Worm (Caenorhabditis elegans) whole organism, late embryonic: Measurements from ENCODE around the gene vrp-1.

Experiments
- C08G9.2 ChIP-seq: sonication (generic microtip); optimal IDR thresholded peaks from 2 replicates; lab custom pipeline; 2016; ENCODE audit warnings: mild to moderate bottlenecking, missing genetic modification characterization, moderate library complexity, missing compliant biosample characterization
- C38D4.7 ChIP-seq: fragments of 200-800 bp; sonication (Bioruptor generic); optimal IDR thresholded peaks from 2 replicates; lab custom pipeline; 2018; ENCODE audit warnings: mild to moderate bottlenecking, missing genetic modification characterization, moderate library complexity, missing compliant biosample characterization
- K02D7.2 ChIP-seq: sonication (generic microtip); optimal IDR thresholded peaks from 2 replicates; lab custom pipeline; 2017; ENCODE audit warnings: mild to moderate bottlenecking, missing genetic modification characterization, missing compliant biosample characterization
- K09A11.1 ChIP-seq: sonication (generic microtip); optimal IDR thresholded peaks from 2 replicates; lab custom pipeline; 2017; ENCODE audit warnings: antibody characterized with exemption, mild to moderate bottlenecking, missing genetic modification characterization, missing compliant biosample characterization; ENCODE audit not compliant: insufficient read depth
- T23F11.4 ChIP-seq: fragments of 200-800 bp; sonication (Bioruptor generic); optimal IDR thresholded peaks from 2 replicates; lab custom pipeline; 2018; ENCODE audit warnings: mild to moderate bottlenecking, missing genetic modification characterization, missing compliant biosample characterization
- Y22D7AL.16 ChIP-seq: sonication (generic microtip); optimal IDR thresholded peaks from 2 replicates; lab custom pipeline; 2016; ENCODE audit warnings: missing genetic modification characterization, missing compliant biosample characterization
- ahr-1 ChIP-seq: sonication (generic microtip); optimal IDR thresholded peaks from 2 replicates; lab custom pipeline; 2016; ENCODE audit warnings: missing genetic modification characterization, missing compliant biosample characterization
- ceh-14 ChIP-seq: sonication (generic microtip); optimal IDR thresholded peaks from 2 replicates; lab custom pipeline; 2016; ENCODE audit warnings: missing genotype, missing genetic modification characterization, missing compliant biosample characterization
- ceh-18 ChIP-seq: sonication (generic microtip); optimal IDR thresholded peaks from 2 replicates; lab custom pipeline; 2016; ENCODE audit warnings: missing genetic modification characterization, missing compliant biosample characterization
- ceh-2 ChIP-seq: sonication (generic microtip); optimal IDR thresholded peaks from 2 replicates; lab custom pipeline; 2016; ENCODE audit warnings: missing genotype, missing genetic modification characterization, missing compliant biosample characterization
- ceh-31 ChIP-seq: sonication (generic microtip); optimal IDR thresholded peaks from 2 replicates; lab custom pipeline; 2016; ENCODE audit warnings: missing genetic modification characterization, missing compliant biosample characterization
- ceh-34 ChIP-seq: sonication (generic microtip); optimal IDR thresholded peaks from 2 replicates; lab custom pipeline; 2016; ENCODE audit warnings: mild to moderate bottlenecking, missing genetic modification characterization, missing compliant biosample characterization
- ceh-45 ChIP-seq: fragments of 200-800 bp; sonication (Bioruptor generic); IDR thresholded peaks from 2 replicates; pipeline ENCODE4 v1.3.6; 2022; ENCODE audit warnings: missing genetic modification reagents, missing genetic modification characterization, missing compliant biosample characterization
- ceh-48 ChIP-seq: sonication (generic microtip); optimal IDR thresholded peaks from 2 replicates; lab custom pipeline; 2016; ENCODE audit warnings: missing genetic modification characterization, inconsistent platforms, missing compliant biosample characterization
- ceh-6 ChIP-seq: fragments of 200-800 bp; sonication (Bioruptor generic); optimal IDR thresholded peaks from 2 replicates; lab custom pipeline; 2018; ENCODE audit warnings: mild to moderate bottlenecking, missing genetic modification characterization, missing compliant biosample characterization
- ceh-9 ChIP-seq: sonication (generic microtip); optimal IDR thresholded peaks from 2 replicates; lab custom pipeline; 2016; ENCODE audit warnings: mild to moderate bottlenecking, missing genetic modification characterization, inconsistent platforms, missing compliant biosample characterization
- dmd-4 ChIP-seq: sonication (generic microtip); optimal IDR thresholded peaks from 2 replicates; lab custom pipeline; 2016; ENCODE audit warnings: borderline replicate concordance, missing genetic modification characterization, missing compliant biosample characterization
- ets-4 ChIP-seq: sonication (generic microtip); optimal IDR thresholded peaks from 2 replicates; lab custom pipeline; 2016; ENCODE audit warnings: missing genetic modification characterization, missing compliant biosample characterization
- fax-1 ChIP-seq: sonication (generic microtip); optimal IDR thresholded peaks from 2 replicates; lab custom pipeline; 2016; ENCODE audit warnings: missing genotype, missing genetic modification characterization, missing compliant biosample characterization
- fkh-10 ChIP-seq: fragments of 150-350 bp; optimal IDR thresholded peaks from 2 replicates; lab custom pipeline; 2014; ENCODE audit warnings: missing biosample characterization, missing genetic modification reagents, missing genetic modification characterization
- hlh-15 ChIP-seq: sonication (generic microtip); optimal IDR thresholded peaks from 2 replicates; lab custom pipeline; 2016; ENCODE audit warnings: missing genetic modification characterization, missing compliant biosample characterization
- lim-6 ChIP-seq: sonication (generic microtip); optimal IDR thresholded peaks from 2 replicates; lab custom pipeline; 2016; ENCODE audit warnings: missing genetic modification characterization, missing compliant biosample characterization
- madf-2 ChIP-seq: sonication (generic microtip); optimal IDR thresholded peaks from 2 replicates; lab custom pipeline; 2017; ENCODE audit warnings: missing genetic modification characterization, missing compliant biosample characterization
- mec-3 ChIP-seq: sonication (generic microtip); optimal IDR thresholded peaks from 2 replicates; lab custom pipeline; 2016; ENCODE audit warnings: borderline replicate concordance, missing genetic modification characterization, missing compliant biosample characterization
- nfya-1 ChIP-seq: sonication (generic microtip); optimal IDR thresholded peaks from 2 replicates; lab custom pipeline; 2017; ENCODE audit warnings: missing genetic modification characterization, mild to moderate bottlenecking, missing compliant biosample characterization, antibody characterized with exemption, moderate library complexity
- pag-3 ChIP-seq: sonication (generic microtip); optimal IDR thresholded peaks from 2 replicates; lab custom pipeline; 2016; ENCODE audit warnings: missing compliant biosample characterization, missing genetic modification characterization, borderline replicate concordance
- pat-9 ChIP-seq: fragments of 200-800 bp; sonication (Bioruptor generic); optimal IDR thresholded peaks from 2 replicates; lab custom pipeline; 2018; ENCODE audit warnings: mild to moderate bottlenecking, missing genetic modification characterization, moderate library complexity, missing compliant biosample characterization
- pax-1 ChIP-seq: fragments of 150-350 bp; optimal IDR thresholded peaks from 2 replicates; lab custom pipeline; 2014; ENCODE audit warnings: missing biosample characterization, missing genetic modification characterization
- pha-2 ChIP-seq: sonication (generic microtip); optimal IDR thresholded peaks from 2 replicates; lab custom pipeline; 2017; ENCODE audit warnings: mild to moderate bottlenecking, missing genetic modification characterization, missing compliant biosample characterization
- pha-4 ChIP-seq: fragments of 150-350 bp; optimal IDR thresholded peaks from 2 replicates; lab custom pipeline; 2018; ENCODE audit warnings: missing biosample characterization, missing genetic modification reagents, missing genetic modification characterization
- rnt-1 ChIP-seq: sonication (generic microtip); optimal IDR thresholded peaks from 2 replicates; lab custom pipeline; 2016; ENCODE audit warnings: missing genetic modification characterization, missing compliant biosample characterization
- unc-86 ChIP-seq: sonication (generic microtip); optimal IDR thresholded peaks from 2 replicates; lab custom pipeline; 2016; ENCODE audit warnings: missing genetic modification characterization, missing compliant biosample characterization

vrp-1 gene

ce11 chrIV:3012374-3013142 is at the start of gene vrp-1, which contains the start of gene Y54G2A.28:
Gene vrp-1, plus strand, starts transcription at chrIV:3012587.
Gene Y54G2A.28, minus strand, starts transcription at chrIV:3012421.
- no peak for TF ChIP-seq unc-86 (tag; lab: Kevin White, UChicago)
- no peak for TF ChIP-seq K02D7.2 (tag; lab: Kevin White, UChicago)
- no peak for TF ChIP-seq C38D4.7 (GFP tag; lab: Kevin White, UChicago)
- no peak for TF ChIP-seq lim-6 (tag; lab: Kevin White, UChicago)
- TF ChIP-seq pax-1 (tag; lab: Kevin White, UChicago): no peak
- no peak for TF ChIP-seq fax-1
- peak; percentile 81 for TF ChIP-seq nfya-1 (tag; lab: Kevin White, UChicago)
- TF ChIP-seq Y22D7AL.16 (tag; lab: Kevin White, UChicago): no peak
- TF ChIP-seq ceh-6 (GFP tag; lab: Kevin White, UChicago): no peak

ce11 chrIV:2966884-2967283 is 45.5 kb upstream of the vrp-1 start:
- no peak for TF ChIP-seq ceh-9 (tag; lab: Kevin White, UChicago)
- TF ChIP-seq ets-4 (tag; lab: Kevin White, UChicago): no peak
- no peak for TF ChIP-seq pha-2 (tag; lab: Kevin White, UChicago)
- TF ChIP-seq lim-6 (tag; lab: Kevin White, UChicago): no peak
- TF ChIP-seq K09A11.1: no peak
- no peak for TF ChIP-seq fkh-10 (GFP tag; lab: Kevin White, UChicago)
- no peak for TF ChIP-seq pha-4 (tag; lab: Kevin White, UChicago)

- no peak for TF ChIP-seq ceh-48 (tag; lab: Kevin White, UChicago)
- TF ChIP-seq hlh-15: no peak
- TF ChIP-seq fax-1: no peak
- no peak for TF ChIP-seq unc-86 (tag; lab: Kevin White, UChicago)
- TF ChIP-seq pax-1 (tag; lab: Kevin White, UChicago): no peak
- TF ChIP-seq rnt-1 (tag; lab: Kevin White, UChicago): no peak
- TF ChIP-seq ceh-14 (tag; lab: Kevin White, UChicago): no peak
- no peak for TF ChIP-seq dmd-4 (tag; lab: Kevin White, UChicago)
- TF ChIP-seq T23F11.4: no peak
- TF ChIP-seq pha-4 (tag; lab: Kevin White, UChicago): no peak
- no peak for TF ChIP-seq lim-6 (tag; lab: Kevin White, UChicago)
- no peak for TF ChIP-seq madf-2
- no peak for TF ChIP-seq ahr-1 (tag; lab: Kevin White, UChicago)
- no peak for TF ChIP-seq pat-9 (tag; lab: Kevin White, UChicago)
- no peak for TF ChIP-seq ceh-34 (tag; lab: Kevin White, UChicago)
- no peak for TF ChIP-seq ceh-2 (tag; lab: Kevin White, UChicago)
- TF ChIP-seq ceh-31 (tag; lab: Kevin White, UChicago): no peak
These were observed 42.9 kb upstream of the vrp-1 start, which contains the start of gene Y54G2A.57 for ce11 chrIV:2969399-2969990. Gene Y54G2A.57, plus strand, starts transcription at chrIV:2969940.

ce11 chrIV:2971060-2971459 is 41.3 kb upstream of the vrp-1 start:
- peak; percentile 12 for TF ChIP-seq C08G9.2 (tag; lab: Kevin White, UChicago)
- no peak for TF ChIP-seq ceh-45 (GFP tag; lab: Robert Waterston, UW)

ce11 chrIV:2978384-2978783 is 34.0 kb upstream of the vrp-1 start, which contains the start of gene lad-2:
Gene lad-2, minus strand, starts transcription at chrIV:2978484.
- TF ChIP-seq mec-3 (tag; lab: Kevin White, UChicago) (no peak), ceh-18 (tag; lab: Kevin White, UChicago) (no peak), ahr-1 (tag; lab: Kevin White, UChicago) (no peak), pag-3 (tag; lab: Kevin White, UChicago) (no peak), lim-6 (tag; lab: Kevin White, UChicago) (no peak)
